Worm (Caenorhabditis elegans) whole organism, L4 larva: ENCODE results near the gene fbxa-133.

Source experiments
- F49E8.2 ChIP-seq: sonication (generic microtip); optimal IDR thresholded peaks from 2 replicates; lab custom pipeline; 2016; ENCODE audit warnings: missing compliant biosample characterization, mild to moderate bottlenecking, missing genetic modification characterization, borderline replicate concordance
- ama-1 ChIP-seq: fragments of 150-350 bp; optimal IDR thresholded peaks from 2 replicates; lab custom pipeline; 2014; ENCODE audit warnings: inconsistent platforms, mixed read lengths
- ceh-82 ChIP-seq: sonication (generic microtip); optimal IDR thresholded peaks from 2 replicates; lab custom pipeline; 2017; ENCODE audit warnings: missing biosample characterization, missing genetic modification characterization
- fkh-10 ChIP-seq: fragments of 150-350 bp; optimal IDR thresholded peaks from 2 replicates; lab custom pipeline; 2014; ENCODE audit warnings: missing biosample characterization, missing genetic modification reagents, missing genetic modification characterization
- lin-15B ChIP-seq: fragments of 150-350 bp; sonication (generic microtip); optimal IDR thresholded peaks from 3 replicates; lab custom pipeline; 2014; ENCODE audit warnings: missing biosample characterization, missing genetic modification characterization
- mdl-1 ChIP-seq, 2 experiments: fragments of 150-350 bp in 1 of 2; sonication (generic microtip) in 1 of 2; optimal IDR thresholded peaks; 2 replicates each; lab custom pipeline; 2014 to 2017; ENCODE audit warnings: missing biosample characterization in 2 of 2, missing genetic modification characterization in 2 of 2
- nhr-25 ChIP-seq: sonication (generic microtip); optimal IDR thresholded peaks from 2 replicates; lab custom pipeline; 2017; ENCODE audit warnings: missing genetic modification characterization, mild to moderate bottlenecking, missing compliant biosample characterization, antibody characterized with exemption, moderate library complexity, borderline replicate concordance; ENCODE audit not compliant: insufficient read depth
- nhr-28 ChIP-seq: fragments of 150-350 bp; optimal IDR thresholded peaks from 2 replicates; lab custom pipeline; 2014; ENCODE audit warnings: missing biosample characterization, missing genetic modification characterization
- nhr-41 ChIP-seq: fragments of 200-800 bp; sonication (Bioruptor generic); IDR thresholded peaks from 2 replicates; pipeline ENCODE4 v1.3.6; 2022; ENCODE audit warnings: missing genetic modification reagents, missing genetic modification characterization, missing compliant biosample characterization
- skn-1 ChIP-seq: fragments of 150-350 bp; optimal IDR thresholded peaks from 2 replicates; lab custom pipeline; 2014; ENCODE audit warnings: missing biosample characterization, missing genetic modification characterization
- snpc-4 ChIP-seq: fragments of 150-350 bp; optimal IDR thresholded peaks from 2 replicates; lab custom pipeline; 2014; ENCODE audit warnings: missing biosample characterization, missing genetic modification characterization
- unc-130 ChIP-seq: sonication (generic microtip); optimal IDR thresholded peaks from 2 replicates; lab custom pipeline; 2016; ENCODE audit warnings: missing genetic modification reagents, missing genetic modification characterization, missing compliant biosample characterization
- zag-1 ChIP-seq: fragments of 150-350 bp; optimal IDR thresholded peaks from 2 replicates; lab custom pipeline; 2014; ENCODE audit warnings: missing biosample characterization, missing genetic modification characterization
- ztf-11 ChIP-seq: fragments of 150-350 bp; optimal IDR thresholded peaks from 2 replicates; lab custom pipeline; 2014; ENCODE audit warnings: missing biosample characterization, missing genetic modification characterization

ce11 chrV:17620266-17620665, 35.7 kb downstream of the fbxa-133 start, which contains the start of gene Y6G8.8:
- TF ChIP-seq ceh-82 (no peak), ztf-11 (tag; lab: Kevin White, UChicago) (no peak), snpc-4 (tag; lab: Kevin White, UChicago) (no peak), mdl-1 (tag; optimal IDR thresholded peaks at IDR 0.05; lab: Kevin White, UChicago) (no peak), skn-1 (no peak), fkh-10 (GFP tag; lab: Kevin White, UChicago) (no peak), ama-1 (no peak), lin-15B (tag; lab: Kevin White, UChicago) (no peak), unc-130 (no peak), nhr-41 (GFP tag; lab: Robert Waterston, UW) (no peak), nhr-28 (tag; lab: Kevin White, UChicago) (no peak), F49E8.2 (tag; lab: Kevin White, UChicago) (no peak), zag-1 (no peak), nhr-25 (tag; lab: Kevin White, UChicago) (no peak)
